ENCODE assay signal across 8 worm cellular contexts in the genomic region with DNA sequence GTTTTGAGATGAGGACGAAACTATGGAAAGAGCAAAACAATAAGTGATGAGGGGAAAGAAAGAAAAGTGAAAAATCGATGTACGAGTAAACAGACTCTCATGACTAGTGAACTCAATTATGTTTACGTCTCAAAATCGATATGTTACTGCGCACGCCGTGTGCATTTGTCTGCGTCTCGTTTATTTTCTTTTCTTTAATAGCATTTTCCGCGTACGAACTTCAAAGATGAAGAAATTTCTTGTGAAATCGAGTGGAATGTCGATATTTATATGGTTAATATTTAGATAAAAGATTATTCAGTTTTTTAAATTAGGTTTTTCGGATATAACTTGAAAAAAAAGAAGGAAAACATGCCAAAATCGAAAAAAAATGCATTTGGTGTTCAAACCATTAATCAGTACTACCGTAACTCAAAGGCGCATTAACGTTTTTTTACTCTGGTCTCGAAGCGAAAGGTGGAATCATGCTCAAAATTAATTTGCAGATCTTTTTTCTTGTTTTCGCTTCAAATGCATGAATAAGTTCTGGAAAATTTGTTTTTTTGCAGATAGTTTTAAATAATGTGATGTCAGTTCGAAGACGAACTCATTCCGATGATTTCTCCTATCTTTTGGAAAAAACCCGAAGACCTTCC.
A peak's percentile ranks its signal among the peaks of the same experiment; 100 is the strongest.
TF ChIP-seq lines count a peak whose summit lies in the region.

fic-1 (plus strand) TSS at position 549 of the 635 bp plus-strand sequence.

TF ChIP-seq in whole organism, L1 larva, 84 proteins besides CTCF, POLR2A, EP300 and RAD21 (continues in another document):
- TF ChIP-seq nhr-47 (tag; optimal IDR thresholded peaks at IDR 0.05; lab: Kevin White, UChicago): peak; percentile 57
- TF ChIP-seq lin-35 (GFP tag; optimal IDR thresholded peaks at IDR 0.05; lab: Kevin White, UChicago): peak; percentile 51 to 61
- peak; percentile 51 for TF ChIP-seq egl-13 (tag; optimal IDR thresholded peaks at IDR 0.05; lab: Kevin White, UChicago)
- peak; percentile 84 for TF ChIP-seq fkh-8 (tag; optimal IDR thresholded peaks at IDR 0.05; lab: Kevin White, UChicago)
- peak; percentile 16 for TF ChIP-seq jun-1 (tag; optimal IDR thresholded peaks at IDR 0.05; lab: Kevin White, UChicago)
- TF ChIP-seq alr-1 (tag; optimal IDR thresholded peaks at IDR 0.05; lab: Kevin White, UChicago; ENCODE audit: borderline replicate concordance): no peak
- TF ChIP-seq ceh-88 (GFP tag; IDR thresholded peaks at IDR 0.05; lab: Robert Waterston, UW): no peak
- TF ChIP-seq C04F5.9 (tag; optimal IDR thresholded peaks at IDR 0.05; lab: Kevin White, UChicago): no peak
- TF ChIP-seq elt-3 (tag; optimal IDR thresholded peaks at IDR 0.05; lab: Kevin White, UChicago): no peak
- TF ChIP-seq nhr-20 (tag; optimal IDR thresholded peaks at IDR 0.05; lab: Kevin White, UChicago): peak; percentile 35

TF ChIP-seq in whole organism, L2 larva, 48 proteins besides CTCF, POLR2A, EP300 and RAD21 (continues in another document):
- no peak for TF ChIP-seq nhr-21 (tag; optimal IDR thresholded peaks at IDR 0.05; lab: Kevin White, UChicago)
- no peak for TF ChIP-seq blmp-1 (tag; optimal IDR thresholded peaks at IDR 0.05; lab: Kevin White, UChicago; ENCODE audit: insufficient read depth)
- TF ChIP-seq F13H6.1 (tag; optimal IDR thresholded peaks at IDR 0.05; lab: Kevin White, UChicago): peak; percentile 44
- TF ChIP-seq nhr-25 (tag; optimal IDR thresholded peaks at IDR 0.05; lab: Kevin White, UChicago): no peak
- TF ChIP-seq sem-4 (tag; optimal IDR thresholded peaks at IDR 0.05; lab: Kevin White, UChicago): peak; percentile 33
- peak; percentile 56 for TF ChIP-seq nhr-6 (tag; optimal IDR thresholded peaks at IDR 0.05; lab: Kevin White, UChicago)
- TF ChIP-seq sma-9 (GFP tag; optimal IDR thresholded peaks at IDR 0.05; lab: Kevin White, UChicago): peak; percentile 84
- no peak for TF ChIP-seq sma-9 (tag; optimal IDR thresholded peaks at IDR 0.05; lab: Kevin White, UChicago)
- TF ChIP-seq aly-2 (tag; optimal IDR thresholded peaks at IDR 0.05; lab: Kevin White, UChicago): no peak
- no peak for TF ChIP-seq ztf-1 (GFP tag; conservative IDR thresholded peaks at IDR 0.05; lab: Robert Waterston, UW)
- no peak for TF ChIP-seq R02D3.7 (tag; optimal IDR thresholded peaks at IDR 0.05; lab: Kevin White, UChicago)

TF ChIP-seq in whole organism, L3 larva, 47 proteins besides CTCF, POLR2A, EP300 and RAD21 (continues in another document):
- TF ChIP-seq R02D3.7 (tag; optimal IDR thresholded peaks at IDR 0.05; lab: Kevin White, UChicago): peak; percentile 15
- peak in 1 of 2 experiments; percentile 12 for TF ChIP-seq eor-1 (tag; optimal IDR thresholded peaks at IDR 0.05; lab: Kevin White, UChicago)
- no peak for TF ChIP-seq nhr-77 (tag; optimal IDR thresholded peaks at IDR 0.05; lab: Kevin White, UChicago)
- TF ChIP-seq lsy-12 (tag; optimal IDR thresholded peaks at IDR 0.05; lab: Kevin White, UChicago): peak; percentile 4
- TF ChIP-seq snpc-4 (tag; optimal IDR thresholded peaks at IDR 0.05; lab: Kevin White, UChicago): peak; percentile 73
- TF ChIP-seq fkh-10 (GFP tag; optimal IDR thresholded peaks at IDR 0.05; lab: Kevin White, UChicago): peak; percentile 94
- TF ChIP-seq nfya-1 (tag; optimal IDR thresholded peaks at IDR 0.05; lab: Kevin White, UChicago; ENCODE audit: insufficient read depth): peak; percentile 82
- peak; percentile 60 for TF ChIP-seq egl-5 (tag; optimal IDR thresholded peaks at IDR 0.05; lab: Kevin White, UChicago)
- TF ChIP-seq zag-1 (tag; optimal IDR thresholded peaks at IDR 0.05; lab: Kevin White, UChicago): no peak
- TF ChIP-seq ceh-16 (tag; optimal IDR thresholded peaks at IDR 0.05; lab: Kevin White, UChicago): no peak

TF ChIP-seq in whole organism, L4 larva, 104 proteins besides CTCF, POLR2A, EP300 and RAD21 (continues in another document):
- TF ChIP-seq dmd-6 (GFP tag; IDR thresholded peaks at IDR 0.05; lab: Robert Waterston, UW) (peak; percentile 58), Y105C5A.15 (GFP tag; IDR thresholded peaks at IDR 0.05; lab: Robert Waterston, UW) (no peak), zfp-2 (tag; optimal IDR thresholded peaks at IDR 0.05; lab: Kevin White, UChicago) (no peak), daf-8 (GFP tag; IDR thresholded peaks at IDR 0.05; lab: Robert Waterston, UW) (no peak), fos-1 (tag; optimal IDR thresholded peaks at IDR 0.05; lab: Kevin White, UChicago) (no peak), dmd-9 (GFP tag; IDR thresholded peaks at IDR 0.05; lab: Robert Waterston, UW) (no peak), nhr-77 (tag; optimal IDR thresholded peaks at IDR 0.05; lab: Kevin White, UChicago) (no peak), saeg-2 (GFP tag; IDR thresholded peaks at IDR 0.05; lab: Robert Waterston, UW) (no peak), ZK337.2 (GFP tag; IDR thresholded peaks at IDR 0.05; lab: Robert Waterston, UW) (no peak), attf-4 (tag; optimal IDR thresholded peaks at IDR 0.05; lab: Kevin White, UChicago) (no peak), hmg-1.1 (GFP tag; IDR thresholded peaks at IDR 0.05; lab: Robert Waterston, UW) (0 out of 2 replicates have a peak, but pooled peaks have one; percentile 39)

TF ChIP-seq in whole organism, late embryonic, 69 proteins besides CTCF, POLR2A, EP300 and RAD21 (continues in another document):
- TF ChIP-seq unc-55 (GFP tag; optimal IDR thresholded peaks at IDR 0.05; lab: Kevin White, UChicago) (peak; percentile 13), ceh-31 (tag; optimal IDR thresholded peaks at IDR 0.05; lab: Kevin White, UChicago) (peak; percentile 78), fax-1 (tag; optimal IDR thresholded peaks at IDR 0.05; lab: Kevin White, UChicago) (no peak), nhr-11 (tag; optimal IDR thresholded peaks at IDR 0.05; lab: Kevin White, UChicago) (no peak), ceh-48 (tag; optimal IDR thresholded peaks at IDR 0.05; lab: Kevin White, UChicago) (peak; percentile 98), C38D4.7 (GFP tag; optimal IDR thresholded peaks at IDR 0.05; lab: Kevin White, UChicago) (no peak), nfya-1 (tag; optimal IDR thresholded peaks at IDR 0.05; lab: Kevin White, UChicago) (peak; percentile 52), hlh-30 (tag; optimal IDR thresholded peaks at IDR 0.05; lab: Kevin White, UChicago; ENCODE audit: insufficient read depth) (peak; percentile 56), ceh-14 (tag; optimal IDR thresholded peaks at IDR 0.05; lab: Kevin White, UChicago) (no peak), pat-9 (tag; optimal IDR thresholded peaks at IDR 0.05; lab: Kevin White, UChicago) (no peak), ama-1 (optimal IDR thresholded peaks at IDR 0.05; lab: Kevin White, UChicago) (no peak), ceh-2 (tag; optimal IDR thresholded peaks at IDR 0.05; lab: Kevin White, UChicago) (no peak)

TF ChIP-seq in whole organism, midembryonic, 9 proteins besides CTCF, POLR2A, EP300 and RAD21:
- TF ChIP-seq T22C8.4 (GFP tag; IDR thresholded peaks at IDR 0.05; lab: Robert Waterston, UW) (peak; percentile 74), med-1 (GFP tag; optimal IDR thresholded peaks at IDR 0.05; lab: Kevin White, UChicago; ENCODE audit: insufficient read depth) (no peak), cog-1 (tag; optimal IDR thresholded peaks at IDR 0.05; lab: Kevin White, UChicago) (peak; percentile 25)

TF ChIP-seq in whole organism, mixed stage, embryonic, 35 proteins besides CTCF, POLR2A, EP300 and RAD21:
- TF ChIP-seq nhr-76 (tag; optimal IDR thresholded peaks at IDR 0.05; lab: Kevin White, UChicago): no peak
- peak; percentile 54 for TF ChIP-seq mep-1 (tag; optimal IDR thresholded peaks at IDR 0.05; lab: Kevin White, UChicago)
- no peak for TF ChIP-seq drap-1 (GFP tag; optimal IDR thresholded peaks at IDR 0.05; lab: Kevin White, UChicago)
- no peak for TF ChIP-seq nhr-12 (tag; optimal IDR thresholded peaks at IDR 0.05; lab: Kevin White, UChicago)
- TF ChIP-seq lsy-2 (tag; optimal IDR thresholded peaks at IDR 0.05; lab: Kevin White, UChicago): peak; percentile 0
- no peak for TF ChIP-seq lin-32 (GFP tag; optimal IDR thresholded peaks at IDR 0.05; lab: Kevin White, UChicago)
- TF ChIP-seq nhr-237 (tag; optimal IDR thresholded peaks at IDR 0.05; lab: Kevin White, UChicago): peak; percentile 56
- no peak for TF ChIP-seq blmp-1 (tag; optimal IDR thresholded peaks at IDR 0.05; lab: Kevin White, UChicago)
- TF ChIP-seq unc-120 (tag; optimal IDR thresholded peaks at IDR 0.05; lab: Kevin White, UChicago; ENCODE audit: poor library complexity, severe bottlenecking): no peak
- TF ChIP-seq cnd-1 (tag; optimal IDR thresholded peaks at IDR 0.05; lab: Kevin White, UChicago): no peak
- no peak for TF ChIP-seq nhr-2 (tag; optimal IDR thresholded peaks at IDR 0.05; lab: Kevin White, UChicago)
- no peak for TF ChIP-seq sem-2 (GFP tag; optimal IDR thresholded peaks at IDR 0.05; lab: Kevin White, UChicago)
- peak; percentile 5 for TF ChIP-seq ceh-39 (tag; optimal IDR thresholded peaks at IDR 0.05; lab: Kevin White, UChicago)
- peak; percentile 100 for TF ChIP-seq ces-1 (GFP tag; optimal IDR thresholded peaks at IDR 0.05; lab: Kevin White, UChicago)
TF ChIP-seq in whole organism, mixed stage, embryonic: peak in this region for 5.

TF ChIP-seq in whole organism, young adult, 124 proteins besides CTCF, POLR2A, EP300 and RAD21 (continues in another document):
- peak; percentile 86 for TF ChIP-seq madf-6 (GFP tag; IDR thresholded peaks at IDR 0.05; lab: Robert Waterston, UW)
- TF ChIP-seq B0336.3 (GFP tag; IDR thresholded peaks at IDR 0.05; lab: Robert Waterston, UW): no peak
- peak; percentile 59 for TF ChIP-seq ztf-18 (tag; optimal IDR thresholded peaks at IDR 0.05; lab: Kevin White, UChicago)
- peak; percentile 87 for TF ChIP-seq F33H1.4 (GFP tag; IDR thresholded peaks at IDR 0.05; lab: Robert Waterston, UW)
- TF ChIP-seq unc-62 (GFP tag; optimal IDR thresholded peaks at IDR 0.05; lab: Kevin White, UChicago): peak; percentile 48
- TF ChIP-seq hmg-1.2 (GFP tag; IDR thresholded peaks at IDR 0.05; lab: Robert Waterston, UW): peak; percentile 50; the same call in 1 of the 2 replicates
- TF ChIP-seq D2030.7 (GFP tag; IDR thresholded peaks at IDR 0.05; lab: Robert Waterston, UW): 0 out of 2 replicates have a peak, but pooled peaks have one; percentile 19
- TF ChIP-seq lsl-1 (GFP tag; optimal IDR thresholded peaks at IDR 0.05; lab: Kevin White, UChicago): peak; percentile 86
- TF ChIP-seq F23B12.7 (tag; optimal IDR thresholded peaks at IDR 0.05; lab: Kevin White, UChicago; ENCODE audit: insufficient read depth): peak; percentile 21
- peak; percentile 61 for TF ChIP-seq madf-8 (GFP tag; conservative IDR thresholded peaks at IDR 0.05; lab: Robert Waterston, UW)
- TF ChIP-seq somi-1 (GFP tag; optimal IDR thresholded peaks at IDR 0.05; lab: Kevin White, UChicago): no peak
- peak; percentile 81 for TF ChIP-seq xnd-1 (tag; optimal IDR thresholded peaks at IDR 0.05; lab: Kevin White, UChicago)
- TF ChIP-seq mcd-1 (GFP tag; IDR thresholded peaks at IDR 0.05; lab: Robert Waterston, UW): no peak
- no peak for TF ChIP-seq bed-1 (GFP tag; IDR thresholded peaks at IDR 0.05; lab: Robert Waterston, UW)
- peak; percentile 49 for TF ChIP-seq K12H6.12 (tag; optimal IDR thresholded peaks at IDR 0.05; lab: Kevin White, UChicago)
- TF ChIP-seq snpc-4 (GFP tag; optimal IDR thresholded peaks at IDR 0.05; lab: Kevin White, UChicago): no peak
- peak in 2 of 4 experiments; percentile 2 to 15 for TF ChIP-seq snpc-4 (tag; optimal IDR thresholded peaks at IDR 0.05; lab: Kevin White, UChicago)
- TF ChIP-seq ztf-25 (GFP tag; IDR thresholded peaks at IDR 0.05; lab: Robert Waterston, UW): no peak
- no peak for TF ChIP-seq ets-4 (GFP tag; optimal IDR thresholded peaks at IDR 0.05; lab: Kevin White, UChicago)
